Worm (Caenorhabditis elegans) whole organism, dauer: ENCODE results near the gene F58F12.3.
A peak's percentile ranks its signal among the peaks of the same experiment; 100 is the strongest.

Source experiments
- unc-62 ChIP-seq: sonication (generic microtip); optimal IDR thresholded peaks from 2 replicates; lab custom pipeline; 2017; ENCODE audit warnings: missing biosample characterization, missing genetic modification reagents, missing genetic modification characterization

Gene F58F12.3

DNA sequence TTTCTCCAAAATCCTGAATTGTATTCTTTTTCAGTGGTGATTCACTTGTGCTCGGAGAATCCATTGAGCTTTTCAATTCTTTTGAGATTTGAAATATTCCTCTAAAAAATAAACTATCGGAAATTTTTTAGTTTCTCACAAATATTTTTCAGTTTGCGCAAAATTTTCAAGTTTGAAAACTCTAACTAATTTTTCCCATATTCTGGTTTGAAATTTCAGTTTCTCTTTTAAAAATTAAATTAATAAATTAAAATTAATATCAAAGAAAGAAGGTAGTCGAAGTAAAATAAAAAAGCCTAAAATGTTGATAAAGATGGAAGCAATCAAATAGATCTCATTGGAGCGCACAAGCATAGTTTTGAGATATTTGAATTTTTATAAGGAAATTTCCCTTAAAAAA lies 39.2 kb downstream of the F58F12.3 start, which contains the start of gene C32D5.10:
Gene C32D5.10 (minus strand): TSS at position 101 of the 400 bp plus-strand sequence.
- TF ChIP-seq unc-62 (GFP tag; lab: Kevin White, UChicago): no peak

DNA sequence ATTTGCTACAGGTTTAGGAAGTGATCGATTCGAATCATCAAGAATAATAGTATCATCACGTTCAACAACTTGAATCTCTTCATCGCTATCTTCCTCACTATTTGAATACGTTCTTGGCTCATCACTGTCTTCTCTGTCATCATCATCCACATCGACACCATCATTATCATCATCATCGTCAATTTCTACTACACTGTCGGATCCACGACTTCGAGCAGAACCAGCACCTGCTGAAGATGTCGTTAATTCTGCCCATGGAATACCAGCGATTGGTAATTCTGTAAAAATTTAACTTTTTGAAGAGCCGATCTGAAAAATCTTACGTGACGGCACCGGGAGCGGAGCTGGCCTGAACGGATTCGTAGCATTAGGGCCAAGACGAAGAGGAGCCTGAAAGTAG lies 41.1 kb downstream of the F58F12.3 start:
- no peak for TF ChIP-seq unc-62 (GFP tag; lab: Kevin White, UChicago)

DNA sequence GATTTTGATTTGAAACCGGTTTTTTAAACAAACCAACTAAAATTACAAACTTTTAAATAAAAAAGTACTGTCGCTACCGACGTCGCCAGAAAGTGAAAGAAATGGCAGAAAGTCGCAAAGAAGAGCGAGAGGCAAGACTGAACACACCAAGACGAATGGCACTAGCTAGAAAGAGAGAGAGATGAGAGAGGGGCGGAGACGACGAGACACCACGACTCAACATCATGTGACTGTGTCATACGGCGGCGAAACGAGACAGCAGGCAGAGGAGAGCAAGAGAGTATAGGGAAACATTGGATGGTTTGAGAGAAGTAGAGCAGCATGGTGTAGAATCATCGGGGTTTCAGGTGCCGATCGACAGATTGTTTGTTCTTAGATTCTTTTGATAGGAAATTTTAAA lies 42.7 kb downstream of the F58F12.3 start:
- TF ChIP-seq unc-62 (GFP tag; lab: Kevin White, UChicago): peak; percentile 39

DNA sequence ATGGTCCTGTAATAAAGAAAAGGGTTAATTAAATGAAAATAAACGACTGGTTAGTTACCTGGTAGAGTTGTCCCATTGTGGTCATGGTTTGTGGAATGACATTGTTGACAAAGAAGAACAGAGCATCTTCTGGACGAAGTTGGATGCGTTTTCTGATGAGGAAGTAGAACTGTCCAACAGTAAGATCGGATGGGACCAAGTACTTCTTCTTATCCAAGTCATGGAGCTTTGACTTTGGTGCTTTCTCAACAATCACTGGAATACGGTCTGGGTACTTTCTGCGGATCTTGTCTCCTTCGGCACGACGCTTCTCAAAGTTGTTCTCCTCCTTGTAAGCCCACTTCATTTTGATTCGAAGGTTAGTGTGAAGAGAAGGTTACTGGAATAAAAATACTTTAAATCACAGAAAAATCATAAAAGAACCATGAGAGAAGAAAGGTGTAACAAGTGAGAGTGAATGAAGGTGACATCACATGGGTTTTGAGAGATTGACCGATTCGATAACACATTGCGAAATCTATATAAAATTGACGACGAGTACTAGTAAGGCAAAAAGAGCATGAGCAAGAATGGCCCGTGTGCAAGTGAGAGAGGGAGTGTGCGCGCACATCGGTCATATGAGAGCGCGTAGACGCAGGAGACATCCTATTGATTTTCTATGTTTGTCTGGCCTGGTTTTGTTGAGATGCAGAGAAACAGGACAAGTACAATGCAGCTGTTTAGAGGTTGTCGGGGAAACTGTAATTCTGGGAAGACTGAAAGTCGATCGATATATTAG lies 43.6 kb downstream of the F58F12.3 start, which contains the start of gene lgg-1:
Gene lgg-1 (minus strand): TSS at position 379 of the 778 bp plus-strand sequence.
- no peak for TF ChIP-seq unc-62 (GFP tag; lab: Kevin White, UChicago)

DNA sequence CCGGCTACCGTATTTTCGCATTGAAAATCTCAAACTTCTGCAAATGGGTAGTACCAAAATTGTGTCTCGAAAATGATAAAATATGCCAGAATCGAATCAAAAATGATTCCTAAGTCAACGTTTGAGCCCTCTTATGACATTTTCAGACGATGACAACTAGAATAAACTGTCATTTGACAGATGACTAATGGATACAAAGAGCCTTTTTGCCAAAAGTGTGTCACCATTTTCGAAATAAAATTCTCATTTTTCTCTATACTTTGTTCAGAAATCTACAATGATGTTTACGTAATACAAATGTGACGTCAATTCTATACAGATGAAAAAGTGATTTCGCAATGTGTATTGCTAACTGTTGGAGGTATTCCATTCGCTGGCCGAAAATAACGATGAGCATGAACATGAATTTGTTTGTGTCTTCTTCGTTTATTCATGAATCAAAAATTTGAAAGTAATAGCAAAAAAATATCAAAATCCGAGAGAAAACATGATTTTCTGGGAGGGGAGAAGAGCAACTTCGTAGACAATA lies 44.5 kb downstream of the F58F12.3 start:
- no peak for TF ChIP-seq unc-62 (GFP tag; lab: Kevin White, UChicago)

DNA sequence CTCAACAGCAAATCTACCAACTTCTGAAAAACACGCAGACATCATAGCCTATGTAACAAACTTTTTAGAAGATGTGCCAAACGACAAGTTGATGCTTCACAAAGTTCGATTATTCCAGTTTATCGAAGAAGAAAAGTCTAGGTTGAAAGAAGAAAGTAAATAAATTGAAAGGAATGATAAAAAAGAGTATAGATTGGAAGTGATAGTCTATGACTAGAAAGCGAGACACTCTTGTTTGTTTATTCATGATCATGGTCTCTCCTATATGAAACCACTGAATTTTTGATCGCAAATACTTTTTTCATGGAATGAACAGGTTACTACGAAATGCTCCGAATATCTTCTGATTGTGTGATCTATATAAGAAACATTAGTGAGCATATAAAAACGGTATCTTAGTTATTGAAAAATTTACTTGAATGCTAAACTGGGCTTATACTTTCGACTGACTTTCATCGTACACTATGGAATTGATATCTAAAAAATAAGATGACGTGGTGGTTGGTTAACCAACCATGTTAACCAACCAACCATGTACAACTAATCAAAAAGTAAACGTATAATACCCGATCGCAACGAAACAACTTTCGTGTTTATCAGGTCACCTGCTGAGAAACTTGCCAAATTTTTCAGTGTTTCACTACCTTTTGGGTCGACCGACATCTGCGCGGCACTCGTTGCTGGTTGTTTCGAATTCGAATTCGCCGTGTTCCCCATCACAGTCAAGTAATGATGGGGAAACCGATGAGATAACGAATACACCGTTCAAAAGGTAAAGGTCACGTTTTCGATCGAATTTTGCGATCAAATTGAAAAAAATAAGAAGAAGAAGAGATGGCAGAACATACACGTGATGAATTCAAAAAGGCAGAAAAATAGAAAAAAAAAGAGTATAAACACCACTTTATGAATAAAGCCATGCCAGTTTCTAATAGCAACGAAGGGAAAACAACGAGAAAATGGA lies 45.6 kb downstream of the F58F12.3 start, which contains the start of gene C32D5.8:
Gene C32D5.8 (minus strand): TSS at position 770 of the 964 bp plus-strand sequence.
- TF ChIP-seq unc-62 (GFP tag; lab: Kevin White, UChicago): no peak

DNA sequence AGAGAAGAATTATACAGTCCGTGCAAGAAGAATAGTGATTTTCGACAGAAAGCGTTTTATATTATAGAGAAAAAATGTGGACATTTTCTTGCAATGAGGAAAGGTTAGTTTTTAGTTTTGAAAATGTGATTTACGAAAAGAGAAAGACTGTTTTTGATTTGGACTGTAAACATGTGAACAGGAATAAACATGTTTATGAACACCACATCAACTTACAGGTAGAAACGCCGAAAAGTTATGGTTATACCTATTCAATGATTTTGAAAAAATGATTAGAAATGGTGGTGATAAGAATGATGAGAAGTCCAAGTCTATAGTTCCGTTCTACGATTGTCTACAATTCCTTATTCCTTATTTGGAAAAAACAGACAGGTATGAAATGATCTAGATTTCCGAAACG lies 46.6 kb downstream of the F58F12.3 start:
- no peak for TF ChIP-seq unc-62 (GFP tag; lab: Kevin White, UChicago)

DNA sequence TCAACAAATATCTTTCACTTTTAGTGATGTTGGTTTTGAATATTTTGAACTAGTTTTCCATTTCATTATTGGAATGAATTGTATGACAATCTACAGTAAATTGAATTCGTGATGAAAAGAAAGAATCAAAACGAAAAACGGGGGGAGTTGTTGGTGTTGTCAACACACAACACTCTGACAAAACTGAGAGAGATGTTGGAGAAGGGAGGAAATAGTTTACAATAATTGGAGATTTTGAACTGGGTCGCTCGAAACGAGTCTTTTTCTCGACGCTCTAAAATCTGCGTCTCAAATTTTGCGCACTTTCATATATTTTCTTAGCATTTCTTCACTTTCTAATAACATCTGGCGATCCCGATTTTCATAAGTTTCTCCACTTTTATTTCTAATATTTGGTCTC lies 47.2 kb downstream of the F58F12.3 start, which contains the start of gene txt-18:
Gene txt-18 (plus strand): TSS at position 180 of the 400 bp plus-strand sequence.
- TF ChIP-seq unc-62 (GFP tag; lab: Kevin White, UChicago): no peak

DNA sequence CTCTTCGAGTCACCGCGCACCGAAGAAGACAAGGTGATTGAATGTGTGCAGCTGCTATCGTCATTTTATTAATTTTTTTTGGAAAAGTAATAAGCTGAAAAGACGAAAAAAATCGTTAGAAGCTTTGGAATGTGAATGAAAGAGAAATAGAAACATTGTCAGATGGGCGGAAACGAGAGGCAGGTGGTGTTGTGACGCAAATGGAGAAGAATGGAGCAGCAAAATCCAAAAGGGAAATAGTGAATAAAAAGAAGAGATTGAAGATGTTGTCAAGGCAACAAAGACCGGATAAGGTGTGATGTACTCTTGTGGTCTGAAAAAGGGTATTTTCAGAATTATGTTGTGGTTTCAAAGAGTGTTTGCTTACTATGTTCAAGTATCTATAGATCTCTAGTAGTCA lies 48.6 kb downstream of the F58F12.3 start:
- no peak for TF ChIP-seq unc-62 (GFP tag; lab: Kevin White, UChicago)

DNA sequence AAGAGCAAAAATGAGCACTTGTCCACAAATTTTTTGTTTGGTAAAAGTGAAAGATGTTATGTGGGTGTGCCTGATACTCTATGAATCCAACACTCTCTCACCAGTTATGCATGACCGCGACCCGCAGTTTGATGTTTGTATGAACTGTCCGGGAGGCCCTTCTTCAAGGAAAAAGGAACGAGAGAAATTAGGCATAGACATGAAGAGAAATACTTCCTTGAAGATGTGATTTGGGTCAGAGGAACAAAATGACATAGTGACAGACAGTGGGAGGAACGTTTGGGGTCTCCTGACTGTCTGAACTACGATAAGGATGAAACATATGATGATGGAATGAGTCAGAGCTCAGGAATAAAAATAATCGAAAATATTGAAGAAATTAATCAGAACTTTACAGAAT lies 50.0 kb downstream of the F58F12.3 start:
- TF ChIP-seq unc-62 (GFP tag; lab: Kevin White, UChicago): no peak

DNA sequence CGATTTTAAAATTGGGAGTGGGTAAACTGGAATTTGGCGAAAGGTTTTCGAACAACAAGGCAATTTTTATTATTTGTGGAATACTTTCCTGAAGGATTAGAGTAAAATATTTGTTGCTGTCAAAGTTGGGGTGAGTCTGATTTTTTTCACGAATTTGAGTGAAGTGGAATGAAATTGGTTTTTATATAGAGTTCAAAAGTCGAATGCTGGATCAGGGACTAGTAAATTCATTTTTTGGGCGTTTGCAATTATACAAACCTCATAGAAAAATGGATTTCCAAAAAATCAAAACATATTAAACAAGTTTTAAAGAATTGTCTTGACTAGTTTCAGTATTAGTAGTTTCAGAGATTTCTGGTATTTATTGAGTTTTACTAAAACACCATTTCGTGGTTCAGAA lies 51.1 kb downstream of the F58F12.3 start, which contains the start of gene C32D5.7:
Gene C32D5.7 (minus strand): TSS at position 101 of the 400 bp plus-strand sequence.
- no peak for TF ChIP-seq unc-62 (GFP tag; lab: Kevin White, UChicago)

DNA sequence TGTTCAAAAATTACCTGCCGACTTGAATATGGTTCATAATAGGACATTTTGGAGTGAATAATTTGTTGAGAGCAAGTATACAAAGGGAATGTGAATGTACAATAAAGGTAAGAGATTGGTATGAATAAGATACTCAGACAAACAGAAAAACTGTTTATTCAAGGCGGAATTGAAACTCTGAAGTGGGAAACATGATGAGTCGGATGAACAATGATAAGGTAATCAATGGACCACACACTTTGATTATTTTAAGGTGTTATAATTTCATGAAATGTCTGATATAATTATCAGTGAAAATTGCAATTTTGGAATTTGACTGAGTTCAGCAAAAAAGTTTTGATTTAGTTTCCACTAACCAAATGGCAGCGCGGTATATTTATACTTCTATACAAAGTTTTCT lies 51.6 kb downstream of the F58F12.3 start:
- no peak for TF ChIP-seq unc-62 (GFP tag; lab: Kevin White, UChicago)
